Worm (Caenorhabditis elegans) whole organism, mixed stage, embryonic: ENCODE results near the gene ttr-38.

ENCODE experiments used
- M03D4.4 ChIP-seq: sonication (generic microtip); optimal IDR thresholded peaks from 2 replicates; lab custom pipeline; 2017; ENCODE audit warnings: mild to moderate bottlenecking, missing genetic modification characterization, missing compliant biosample characterization
- bed-3 ChIP-seq: fragments of 200-800 bp; sonication (Bioruptor generic); optimal IDR thresholded peaks from 3 replicates; lab custom pipeline; 2018; ENCODE audit warnings: mild to moderate bottlenecking, missing genetic modification characterization, moderate library complexity, missing compliant biosample characterization
- ceh-83 ChIP-seq: fragments of 200-800 bp; sonication (Bioruptor generic); optimal IDR thresholded peaks from 2 replicates; lab custom pipeline; 2018; ENCODE audit warnings: mild to moderate bottlenecking, missing genetic modification characterization, missing compliant biosample characterization
- lin-13 ChIP-seq: fragments of 150-350 bp; optimal IDR thresholded peaks from 2 replicates; lab custom pipeline; 2014; ENCODE audit warnings: missing biosample characterization, missing genetic modification characterization
- lsy-2 ChIP-seq: fragments of 150-350 bp; optimal IDR thresholded peaks from 2 replicates; lab custom pipeline; 2014; ENCODE audit warnings: missing biosample characterization, missing genetic modification characterization
- nhr-237 ChIP-seq: fragments of 150-350 bp; optimal IDR thresholded peaks from 2 replicates; lab custom pipeline; 2014; ENCODE audit warnings: missing biosample characterization, missing genetic modification characterization
- nhr-28 ChIP-seq: fragments of 150-350 bp; optimal IDR thresholded peaks from 2 replicates; lab custom pipeline; 2014; ENCODE audit warnings: missing biosample characterization, missing genetic modification characterization
- pha-4 ChIP-seq: fragments of 150-350 bp; optimal IDR thresholded peaks from 2 replicates; lab custom pipeline; 2018; ENCODE audit warnings: missing biosample characterization, missing genetic modification reagents, missing genetic modification characterization
- snpc-4 ChIP-seq: fragments of 150-350 bp; optimal IDR thresholded peaks from 2 replicates; lab custom pipeline; 2014; ENCODE audit warnings: missing biosample characterization, missing genetic modification characterization
- unc-39 ChIP-seq: fragments of 150-350 bp; optimal IDR thresholded peaks from 2 replicates; lab custom pipeline; 2014; ENCODE audit warnings: missing biosample characterization, missing genetic modification characterization

DNA sequence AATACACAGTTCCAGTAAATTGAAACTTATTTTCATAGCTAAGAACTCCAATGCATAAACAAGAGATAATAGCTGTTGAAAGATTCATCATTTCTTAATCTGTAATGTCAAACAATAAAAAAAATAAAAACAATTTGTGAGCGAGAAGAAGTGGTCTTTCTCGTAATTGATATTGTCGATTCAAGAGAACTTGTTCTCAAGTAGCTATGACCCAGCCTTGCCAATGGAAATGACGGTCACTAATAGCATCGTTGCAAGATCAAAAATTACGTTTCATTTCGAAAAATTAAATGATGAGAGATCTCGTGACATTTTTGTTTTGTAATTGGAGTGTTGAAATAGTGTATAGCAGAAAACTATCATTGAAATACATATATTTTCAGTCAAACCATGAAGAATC is 16.5 kb downstream of the ttr-38 start, which contains the start of gene B0416.7:
- no peak for TF ChIP-seq lsy-2
- TF ChIP-seq unc-39 (tag; lab: Kevin White, UChicago) = no peak
- no peak for TF ChIP-seq nhr-237
- no peak for TF ChIP-seq M03D4.4 (tag; lab: Kevin White, UChicago)
- no peak for TF ChIP-seq nhr-28
- no peak for TF ChIP-seq bed-3 (GFP tag; lab: Kevin White, UChicago)
- TF ChIP-seq pha-4 (tag; lab: Kevin White, UChicago) = no peak
- TF ChIP-seq ceh-83 (GFP tag; lab: Kevin White, UChicago) = no peak
- TF ChIP-seq snpc-4 (tag; lab: Kevin White, UChicago) = no peak
- TF ChIP-seq lin-13 (tag; lab: Kevin White, UChicago) = no peak
